Worm (Caenorhabditis elegans) whole organism, dauer: ENCODE results near the gene F45E12.6.

Experiments
- unc-62 ChIP-seq: sonication (generic microtip); optimal IDR thresholded peaks from 2 replicates; lab custom pipeline; 2017; ENCODE audit warnings: missing biosample characterization, missing genetic modification reagents, missing genetic modification characterization

F45E12.6 gene

ce11 chrII:7326199-7326598 is 12.2 kb upstream of the F45E12.6 start:
- TF ChIP-seq unc-62: no peak

ce11 chrII:7325063-7325480 is 11.1 kb upstream of the F45E12.6 start:
- TF ChIP-seq unc-62: no peak

ce11 chrII:7323925-7324324 is 9.9 kb upstream of the F45E12.6 start, which contains the start of gene F21D12.3:
TSS of gene F21D12.3 (minus strand) at chrII:7324025.
- no peak for TF ChIP-seq unc-62

- TF ChIP-seq unc-62: no peak
Observed at ce11 chrII:7323317-7323716, 9.3 kb upstream of the F45E12.6 start.

- TF ChIP-seq unc-62: no peak
Observed at ce11 chrII:7319471-7319870, 5.5 kb upstream of the F45E12.6 start.

- no peak for TF ChIP-seq unc-62
Observed at ce11 chrII:7317468-7317867, 3.5 kb upstream of the F45E12.6 start, which contains the start of gene F21D12.2. TSS of gene F21D12.2 (plus strand) at chrII:7317768.

- no peak for TF ChIP-seq unc-62
Observed at ce11 chrII:7310023-7310422, 4.0 kb downstream of the F45E12.6 start, which contains the start of the genes F45E12.5 and cnep-1. TSS of gene F45E12.5 (minus strand) at chrII:7310115. TSS of gene cnep-1 (plus strand) at chrII:7310348.

ce11 chrII:7305558-7305957 is 8.4 kb downstream of the F45E12.6 start, which contains the start of gene brf-1:
TSS of gene brf-1 (plus strand) at chrII:7305858.
- no peak for TF ChIP-seq unc-62

ce11 chrII:7301670-7302151 is 12.3 kb downstream of the F45E12.6 start, which contains the start of gene cul-4:
TSS of gene cul-4 (plus strand) at chrII:7302101.
- TF ChIP-seq unc-62: no peak

ce11 chrII:7299042-7299441 is 14.9 kb downstream of the F45E12.6 start, which contains the start of gene C30G12.1:
TSS of gene C30G12.1 (plus strand) at chrII:7299342.
- no peak for TF ChIP-seq unc-62

- TF ChIP-seq unc-62: no peak
Observed at ce11 chrII:7298197-7298682, 15.7 kb downstream of the F45E12.6 start, which contains the start of gene puf-8. TSS of gene puf-8 (minus strand) at chrII:7298247.

- no peak for TF ChIP-seq unc-62
Observed at ce11 chrII:7295917-7296316, 18.1 kb downstream of the F45E12.6 start, which contains the start of gene C30G12.6. TSS of gene C30G12.6 (minus strand) at chrII:7296017.

- TF ChIP-seq unc-62: no peak
Observed at ce11 chrII:7289923-7290476, 24.0 kb downstream of the F45E12.6 start, which contains the start of gene C30G12.2. TSS of gene C30G12.2 (plus strand) at chrII:7290426.

ce11 chrII:7287709-7288108 is 26.3 kb downstream of the F45E12.6 start:
- no peak for TF ChIP-seq unc-62

ce11 chrII:7287140-7287539 is 26.8 kb downstream of the F45E12.6 start:
- TF ChIP-seq unc-62: no peak

- no peak for TF ChIP-seq unc-62
Observed at ce11 chrII:7283063-7283462, 30.9 kb downstream of the F45E12.6 start.

- TF ChIP-seq unc-62: no peak
Observed at ce11 chrII:7280584-7280983, 33.4 kb downstream of the F45E12.6 start.

- TF ChIP-seq unc-62: no peak
Observed at ce11 chrII:7279808-7280207, 34.2 kb downstream of the F45E12.6 start.
